Fruit fly (Drosophila melanogaster): ENCODE data around the gene KrT95D.

DNA sequence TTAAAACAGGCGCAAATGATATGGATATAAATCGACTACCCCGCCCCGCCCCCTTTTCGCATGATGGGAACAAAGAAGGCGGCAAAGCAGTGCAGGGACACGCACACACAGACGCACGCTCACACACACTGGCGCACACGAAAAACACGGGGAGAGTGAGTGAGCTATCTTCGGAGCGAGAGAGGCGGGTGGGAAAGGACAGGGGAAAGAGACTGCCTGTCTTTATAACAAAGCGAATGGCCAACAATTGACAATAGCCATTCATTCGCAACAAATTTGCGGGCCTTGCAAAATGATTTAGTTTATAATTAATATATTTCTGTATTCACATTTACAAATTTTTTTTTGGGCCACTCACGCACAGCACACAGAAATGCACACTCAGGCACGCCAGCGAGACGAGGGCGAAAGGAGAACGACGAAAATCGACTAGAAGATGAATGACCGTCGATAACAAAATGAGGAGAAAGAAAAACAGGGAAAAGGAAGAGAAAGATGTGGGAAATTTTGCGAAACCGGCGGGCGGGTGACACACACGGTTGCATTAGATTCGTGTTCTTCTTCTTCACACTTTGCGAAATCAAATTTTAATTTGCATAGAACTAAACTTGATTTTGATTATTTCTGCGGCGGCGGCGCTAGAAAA, 15.1 kb upstream of the KrT95D start:
- no peak for TF ChIP-seq bab1 (GFP tag; optimal IDR thresholded peaks at IDR 0.05)
- no peak for TF ChIP-seq CG33017 (tag; optimal IDR thresholded peaks at IDR 0.05)
- no peak for TF ChIP-seq CG11617 (GFP tag; optimal IDR thresholded peaks at IDR 0.05)
- no peak for TF ChIP-seq kay (GFP tag; ENCODE audit: borderline replicate concordance)
- TF ChIP-seq tj (GFP tag; optimal IDR thresholded peaks at IDR 0.05), result peak; percentile 76
- no peak for TF ChIP-seq CG5204 (GFP tag; optimal IDR thresholded peaks at IDR 0.05)
- no peak for TF ChIP-seq CG7045 (GFP tag; optimal IDR thresholded peaks at IDR 0.05)
- TF ChIP-seq pad (GFP tag; optimal IDR thresholded peaks at IDR 0.05), result peak; percentile 91
- TF ChIP-seq cic (GFP tag; optimal IDR thresholded peaks at IDR 0.05), result no peak
- no peak for TF ChIP-seq CG1620 (GFP tag; optimal IDR thresholded peaks at IDR 0.05)
- no peak for TF ChIP-seq CG12768 (GFP tag; optimal IDR thresholded peaks at IDR 0.05)
